Fruit fly (Drosophila melanogaster) whole organism, embryonic: ENCODE data around the gene CG16710.

Source experiments
- Ada2b ChIP-seq: fragments of 200-800 bp; sonication (Bioruptor generic); IDR thresholded peaks from 2 replicates; pipeline ENCODE4 v1.3.6; 2022; ENCODE audit warnings: missing biosample characterization, missing genetic modification characterization
- Atf6 ChIP-seq: fragments of 200-800 bp; sonication (Bioruptor generic); IDR thresholded peaks from 2 replicates; pipeline ENCODE4 v1.3.6; 2022; ENCODE audit warnings: missing biosample characterization, missing genetic modification characterization
- B-H2 ChIP-seq: fragments of 200-800 bp; sonication (Bioruptor generic); optimal IDR thresholded peaks from 2 replicates; lab custom pipeline; 2018; ENCODE audit warnings: missing biosample characterization, mild to moderate bottlenecking, missing genetic modification characterization
- CG11398 ChIP-seq: fragments of 200-800 bp; sonication (Bioruptor generic); optimal IDR thresholded peaks from 2 replicates; lab custom pipeline; 2016; ENCODE audit warnings: missing biosample characterization, missing genetic modification characterization
- CG11456 ChIP-seq: fragments of 200-800 bp; sonication (Bioruptor generic); IDR thresholded peaks from 3 replicates; pipeline ENCODE4 v1.3.6; 2022; ENCODE audit warnings: missing biosample characterization, missing genetic modification characterization
- CG13424 ChIP-seq: fragments of 200-800 bp; sonication (Bioruptor generic); optimal IDR thresholded peaks from 2 replicates; lab custom pipeline; 2019; ENCODE audit warnings: missing biosample characterization, mild to moderate bottlenecking, missing genetic modification characterization, moderate library complexity
- CG14014 ChIP-seq: fragments of 200-800 bp; sonication (Bioruptor generic); IDR thresholded peaks from 2 replicates; pipeline ENCODE4 v1.3.6; 2022; ENCODE audit warnings: missing biosample characterization, missing genetic modification characterization
- CG14441 ChIP-seq: fragments of 200-800 bp; sonication (Bioruptor generic); IDR thresholded peaks from 2 replicates; pipeline ENCODE4 v1.3.6; 2022; ENCODE audit warnings: missing biosample characterization, missing genetic modification characterization
- CG14710 ChIP-seq: fragments of 200-800 bp; sonication (Bioruptor generic); optimal IDR thresholded peaks from 3 replicates; lab custom pipeline; 2019; ENCODE audit warnings: missing biosample characterization, mild to moderate bottlenecking, missing genetic modification characterization, moderate library complexity
- CG17361 ChIP-seq: fragments of 200-800 bp; sonication (Bioruptor generic); IDR thresholded peaks from 3 replicates; pipeline ENCODE4 v1.3.6; 2022; ENCODE audit warnings: missing biosample characterization, missing genetic modification characterization
- CG1792 ChIP-seq: fragments of 200-800 bp; sonication (Bioruptor generic); optimal IDR thresholded peaks from 2 replicates; lab custom pipeline; 2016; ENCODE audit warnings: missing biosample characterization, missing genetic modification characterization
- CG2116 ChIP-seq: fragments of 200-800 bp; sonication (Bioruptor generic); optimal IDR thresholded peaks from 3 replicates; lab custom pipeline; 2018; ENCODE audit warnings: missing biosample characterization, mild to moderate bottlenecking, missing genetic modification characterization
- CG33557 ChIP-seq: fragments of 200-800 bp; sonication (Bioruptor generic); optimal IDR thresholded peaks from 2 replicates; lab custom pipeline; 2019; ENCODE audit warnings: missing biosample characterization, mild to moderate bottlenecking, missing genetic modification characterization, moderate library complexity
- CG42726 ChIP-seq: fragments of 200-800 bp; sonication (Bioruptor generic); IDR thresholded peaks from 2 replicates; pipeline ENCODE4 v1.3.6; 2022; ENCODE audit warnings: missing biosample characterization, missing genetic modification characterization; ENCODE audit not compliant: partially characterized antibody
- CG4854 ChIP-seq: fragments of 200-800 bp; sonication (Bioruptor generic); optimal IDR thresholded peaks from 2 replicates; lab custom pipeline; 2016; ENCODE audit warnings: missing biosample characterization, missing genetic modification characterization, inconsistent platforms
- CG6791 ChIP-seq: fragments of 200-800 bp; sonication (Bioruptor generic); IDR thresholded peaks from 3 replicates; pipeline ENCODE4 v1.3.6; 2022; ENCODE audit warnings: missing biosample characterization, missing genetic modification characterization; ENCODE audit not compliant: partially characterized antibody
- CG7271 ChIP-seq: fragments of 200-800 bp; sonication (Bioruptor generic); optimal IDR thresholded peaks from 2 replicates; lab custom pipeline; 2018; ENCODE audit warnings: missing biosample characterization, mild to moderate bottlenecking, missing genetic modification characterization, moderate library complexity
- CG8359 ChIP-seq: fragments of 200-800 bp; sonication (Bioruptor generic); optimal IDR thresholded peaks from 2 replicates; lab custom pipeline; 2017; ENCODE audit warnings: missing biosample characterization, mild to moderate bottlenecking, missing genetic modification characterization, borderline replicate concordance
- CG8478 ChIP-seq: fragments of >200 bp; optimal IDR thresholded peaks from 2 replicates; lab custom pipeline; 2018
- CG8924 ChIP-seq: fragments of 200-800 bp; optimal IDR thresholded peaks from 3 replicates; lab custom pipeline; 2019; ENCODE audit warnings: missing biosample characterization, mild to moderate bottlenecking, missing genetic modification characterization, moderate library complexity
- CG9727 ChIP-seq: fragments of 200-800 bp; sonication (Bioruptor generic); optimal IDR thresholded peaks from 3 replicates; lab custom pipeline; 2017; ENCODE audit warnings: missing biosample characterization, mild to moderate bottlenecking, missing genetic modification characterization
- CG9817 ChIP-seq: fragments of 200-800 bp; sonication (Bioruptor generic); optimal IDR thresholded peaks from 2 replicates; lab custom pipeline; 2018; ENCODE audit warnings: missing biosample characterization, mild to moderate bottlenecking, missing genetic modification characterization, moderate library complexity
- Chrac-16 ChIP-seq: fragments of 200-800 bp; sonication (Bioruptor generic); optimal IDR thresholded peaks from 3 replicates; lab custom pipeline; 2016; ENCODE audit warnings: missing biosample characterization, missing genetic modification characterization
- Dref ChIP-seq: fragments of 200-800 bp; sonication (Bioruptor generic); IDR thresholded peaks from 2 replicates; pipeline ENCODE4 v1.3.6; 2022; ENCODE audit warnings: missing biosample characterization, missing genetic modification characterization
- E2f1 ChIP-seq: fragments of 200-800 bp; sonication (Bioruptor generic); IDR thresholded peaks from 2 replicates; pipeline ENCODE4 v1.3.6; 2022; ENCODE audit warnings: missing biosample characterization, missing genetic modification characterization
- ERR ChIP-seq: fragments of 200-800 bp; sonication (Bioruptor generic); optimal IDR thresholded peaks from 2 replicates; lab custom pipeline; 2016; ENCODE audit warnings: missing biosample characterization, missing genetic modification characterization
- Fer3 ChIP-seq: fragments of 200-800 bp; sonication (Bioruptor generic); optimal IDR thresholded peaks from 2 replicates; lab custom pipeline; 2018; ENCODE audit warnings: missing biosample characterization, mild to moderate bottlenecking, missing genetic modification characterization, moderate library complexity
- GATAe ChIP-seq: fragments of 200-800 bp; sonication (Bioruptor generic); conservative IDR thresholded peaks from 2 replicates; pipeline ENCODE4 v1.3.6; 2022; ENCODE audit warnings: missing biosample characterization, missing genetic modification characterization
- HLHmδ ChIP-seq: fragments of 200-800 bp; sonication (Bioruptor generic); optimal IDR thresholded peaks from 2 replicates; lab custom pipeline; 2018; ENCODE audit warnings: missing biosample characterization, mild to moderate bottlenecking, missing genetic modification characterization, moderate library complexity
- Mrtf ChIP-seq: fragments of 200-800 bp; sonication (Bioruptor generic); IDR thresholded peaks from 3 replicates; pipeline ENCODE4 v1.3.6; 2022; ENCODE audit warnings: missing biosample characterization, missing genetic modification characterization
- Nf-YB ChIP-seq: fragments of 200-800 bp; sonication (Bioruptor generic); optimal IDR thresholded peaks from 3 replicates; lab custom pipeline; 2019; ENCODE audit warnings: missing biosample characterization, mild to moderate bottlenecking, missing genetic modification characterization, moderate library complexity
- Sry-β ChIP-seq: fragments of 200-800 bp; sonication (Bioruptor generic); optimal IDR thresholded peaks from 2 replicates; lab custom pipeline; 2018; ENCODE audit warnings: missing biosample characterization, mild to moderate bottlenecking, missing genetic modification characterization, moderate library complexity
- TFAM ChIP-seq: fragments of 200-800 bp; sonication (Bioruptor generic); optimal IDR thresholded peaks from 2 replicates; lab custom pipeline; 2017; ENCODE audit warnings: missing biosample characterization, missing genetic modification characterization, inconsistent platforms
- bsh ChIP-seq, 2 experiments: fragments of 200-800 bp; sonication (Bioruptor generic); optimal IDR thresholded peaks; 2 replicates each; lab custom pipeline; 2017 to 2018; ENCODE audit warnings: mild to moderate bottlenecking in 2 of 2, missing biosample characterization in 2 of 2, missing genetic modification characterization in 2 of 2, moderate library complexity in 1 of 2
- btn ChIP-seq: fragments of 200-800 bp; sonication (Bioruptor generic); optimal IDR thresholded peaks from 2 replicates; lab custom pipeline; 2016; ENCODE audit warnings: missing biosample characterization, missing genetic modification characterization
- cas ChIP-seq: fragments of 200-800 bp; sonication (Bioruptor generic); IDR thresholded peaks from 2 replicates; pipeline ENCODE4 v1.3.6; 2022; ENCODE audit warnings: missing biosample characterization, missing genetic modification characterization
- chn ChIP-seq: fragments of 200-800 bp; sonication (Bioruptor generic); optimal IDR thresholded peaks from 2 replicates; lab custom pipeline; 2016; ENCODE audit warnings: missing biosample characterization, missing genetic modification characterization
- eve ChIP-seq, 2 experiments: fragments of >200 bp; optimal IDR thresholded peaks; 2 replicates each; lab custom pipeline; 2017; ENCODE audit warnings: missing biosample characterization in 2 of 2, missing genetic modification characterization in 2 of 2
- gro ChIP-seq: fragments of 200-800 bp; sonication (Bioruptor generic); optimal IDR thresholded peaks from 2 replicates; lab custom pipeline; 2016; ENCODE audit warnings: missing biosample characterization, missing genetic modification characterization
- her ChIP-seq: fragments of 200-800 bp; sonication (Bioruptor generic); optimal IDR thresholded peaks from 2 replicates; lab custom pipeline; 2016; ENCODE audit warnings: missing biosample characterization, missing genetic modification characterization
- kay ChIP-seq: fragments of 200-800 bp; sonication (Bioruptor generic); optimal IDR thresholded peaks from 2 replicates; lab custom pipeline; 2016; ENCODE audit warnings: missing biosample characterization, missing genetic modification characterization
- kni ChIP-seq: fragments of 200-800 bp; sonication (Bioruptor generic); optimal IDR thresholded peaks from 3 replicates; lab custom pipeline; 2017; ENCODE audit warnings: mild to moderate bottlenecking, missing biosample characterization, missing genetic modification reagents, missing genetic modification characterization
- lola ChIP-seq, 3 experiments: fragments of >200 bp in 2 of 3; fragments of 200-800 bp in 1 of 3; sonication (Bioruptor generic) in 1 of 3; optimal IDR thresholded peaks; 2 replicates each; lab custom pipeline; 2017 to 2019; ENCODE audit warnings: missing biosample characterization in 3 of 3, missing genetic modification characterization in 3 of 3, mild to moderate bottlenecking in 1 of 3, moderate library complexity in 1 of 3
- nerfin-2 ChIP-seq: fragments of 200-800 bp; sonication (Bioruptor generic); IDR thresholded peaks from 2 replicates; pipeline ENCODE4 v1.3.6; 2022; ENCODE audit warnings: missing biosample characterization, missing genetic modification characterization; ENCODE audit not compliant: partially characterized antibody
- ranshi ChIP-seq: fragments of 200-800 bp; sonication (Bioruptor generic); IDR thresholded peaks from 2 replicates; pipeline ENCODE4 v1.3.6; 2022; ENCODE audit warnings: missing biosample characterization, missing genetic modification characterization
- stc ChIP-seq: fragments of 200-800 bp; sonication (Bioruptor generic); IDR thresholded peaks from 2 replicates; pipeline ENCODE4 v1.3.6; 2022; ENCODE audit warnings: missing biosample characterization, missing genetic modification characterization
- ttk ChIP-seq: fragments of 200-800 bp; sonication (Bioruptor generic); IDR thresholded peaks from 2 replicates; pipeline ENCODE4 v2.1.2; 2022; ENCODE audit warnings: missing biosample characterization, missing genetic modification characterization

The CG16710 gene

dm6 chr3R:23722680-23723372 lies 40.5 kb downstream of the CG16710 start, which contains the start of gene CG10365 (continued):
- TF ChIP-seq Chrac-16 (GFP tag; lab: Kevin White, UChicago) (peak; percentile 74), stc (GFP tag; lab: Robert Waterston, UW) (peak; percentile 90), kay (GFP tag; lab: Kevin White, UChicago) (peak; percentile 40), CG2116 (peak; percentile 56), CG33557 (GFP tag; lab: Kevin White, UChicago) (no peak), CG1792 (GFP tag; lab: Kevin White, UChicago) (no peak), ttk (peak; percentile 79), Fer3 (peak; percentile 92), Dref (GFP tag; lab: Robert Waterston, UW) (no peak), CG8359 (GFP tag; lab: Kevin White, UChicago) (no peak)

- TF ChIP-seq cas (GFP tag; lab: Robert Waterston, UW) (no peak), B-H2 (no peak), CG42726 (GFP tag; lab: Robert Waterston, UW) (no peak), HLHmδ (peak; percentile 36), CG6791 (GFP tag; lab: Robert Waterston, UW) (no peak), nerfin-2 (GFP tag; lab: Robert Waterston, UW) (no peak), CG7271 (tag; lab: Kevin White, UChicago) (no peak), CG17361 (GFP tag; lab: Robert Waterston, UW) (no peak), kni (GFP tag; lab: Kevin White, UChicago) (peak; percentile 70), Atf6 (GFP tag; lab: Robert Waterston, UW) (peak; percentile 52; the same call in 1 of the 2 replicates), btn (GFP tag; lab: Kevin White, UChicago) (no peak), CG9817 (peak; percentile 7), CG4854 (GFP tag; lab: Kevin White, UChicago) (peak; percentile 37), bsh (GFP tag; optimal IDR thresholded peaks at IDR 0.05; lab: Kevin White, UChicago) (peak in 1 of 2 experiments; percentile 44), her (GFP tag; lab: Kevin White, UChicago) (peak; percentile 27), CG13424 (tag; lab: Kevin White, UChicago) (peak; percentile 27), Mrtf (no peak), Ada2b (GFP tag; lab: Robert Waterston, UW) (peak; percentile 52), Nf-YB (GFP tag; lab: Kevin White, UChicago) (no peak), eve (GFP tag; optimal IDR thresholded peaks at IDR 0.05; lab: Kevin White, UChicago) (peak in 1 of 2 experiments; percentile 85), E2f1 (no peak), gro (GFP tag; lab: Kevin White, UChicago) (no peak), ERR (GFP tag; lab: Kevin White, UChicago) (no peak), ranshi (peak; percentile 61; the same call in 1 of the 2 replicates), CG14014 (GFP tag; lab: Robert Waterston, UW) (peak; percentile 40; the same call in 1 of the 2 replicates), CG14441 (GFP tag; lab: Robert Waterston, UW) (peak; percentile 43; the same call in 1 of the 2 replicates), CG14710 (tag; lab: Kevin White, UChicago) (peak; percentile 20), lola (GFP tag; optimal IDR thresholded peaks at IDR 0.05; lab: Kevin White, UChicago) (no peak), TFAM (peak; percentile 13), CG8924 (peak; percentile 39), CG11456 (GFP tag; lab: Robert Waterston, UW) (0 out of 3 replicates have a peak, but pooled peaks have one; percentile 59), chn (no peak), CG11398 (peak; percentile 54), CG8478 (lab: Kevin White, UChicago) (no peak), Sry-β (GFP tag; lab: Kevin White, UChicago) (peak; percentile 62), CG9727 (GFP tag; lab: Kevin White, UChicago) (peak; percentile 43), GATAe (GFP tag; lab: Robert Waterston, UW) (no peak)
These were observed 41.2 kb downstream of the CG16710 start for dm6 chr3R:23723381-23724034.
